Worm (Caenorhabditis elegans) whole organism, L1 larva: ENCODE results near the gene str-14.

ENCODE experiments used
- C04F5.9 ChIP-seq: sonication (generic microtip); optimal IDR thresholded peaks from 2 replicates; lab custom pipeline; 2016; ENCODE audit warnings: missing genetic modification characterization, missing compliant biosample characterization
- C34B4.2 ChIP-seq: sonication (generic microtip); optimal IDR thresholded peaks from 2 replicates; lab custom pipeline; 2017; ENCODE audit warnings: mild to moderate bottlenecking, missing genetic modification characterization, missing compliant biosample characterization
- Y116A8C.19 ChIP-seq: sonication (generic microtip); optimal IDR thresholded peaks from 2 replicates; lab custom pipeline; 2016; ENCODE audit warnings: missing compliant biosample characterization, missing genetic modification characterization, borderline replicate concordance
- alr-1 ChIP-seq: fragments of 200-800 bp; sonication (Bioruptor generic); optimal IDR thresholded peaks from 2 replicates; lab custom pipeline; 2018; ENCODE audit warnings: borderline replicate concordance, mild to moderate bottlenecking, missing genetic modification characterization, missing compliant biosample characterization
- blmp-1 ChIP-seq: fragments of 150-350 bp; optimal IDR thresholded peaks from 2 replicates; lab custom pipeline; 2014; ENCODE audit warnings: missing biosample characterization, missing genetic modification characterization
- ceh-63 ChIP-seq: fragments of 200-800 bp; sonication (Bioruptor generic); optimal IDR thresholded peaks from 2 replicates; lab custom pipeline; 2018; ENCODE audit warnings: mild to moderate bottlenecking, missing genetic modification characterization, missing compliant biosample characterization
- ceh-82 ChIP-seq, 3 experiments: fragments of 150-350 bp in 1 of 3; sonication (generic microtip) in 2 of 3; optimal IDR thresholded peaks; 2 replicates each; lab custom pipeline; 2014 to 2017; ENCODE audit warnings: missing biosample characterization in 3 of 3, missing genetic modification characterization in 3 of 3
- ces-1 ChIP-seq: fragments of 150-350 bp; optimal IDR thresholded peaks from 2 replicates; lab custom pipeline; 2014; ENCODE audit warnings: missing biosample characterization, missing genetic modification reagents, missing genetic modification characterization
- dpl-1 ChIP-seq, 3 experiments: fragments of 150-350 bp in 2 of 3; sonication (generic microtip) in 1 of 3; optimal IDR thresholded peaks; 2 replicates each; lab custom pipeline; 2014 to 2017; ENCODE audit warnings: missing biosample characterization in 3 of 3, missing genetic modification characterization in 3 of 3, missing genetic modification reagents in 3 of 3
- efl-1 ChIP-seq, 4 experiments: fragments of 150-350 bp; optimal IDR thresholded peaks in 3 of 4; peaks in 1 of 4; 1 replicate in 1 of 4; 2 replicates in 3 of 4; lab custom pipeline; 2014; ENCODE audit warnings: missing biosample characterization in 2 of 4, missing genetic modification characterization in 2 of 4, missing genetic modification reagents in 2 of 4
- egl-13 ChIP-seq: sonication (generic microtip); optimal IDR thresholded peaks from 2 replicates; lab custom pipeline; 2016; ENCODE audit warnings: missing genotype, missing genetic modification reagents, missing genetic modification characterization, missing compliant biosample characterization
- elt-2 ChIP-seq: sonication (generic microtip); optimal IDR thresholded peaks from 2 replicates; lab custom pipeline; 2016; ENCODE audit warnings: missing genetic modification characterization, mild to moderate bottlenecking, inconsistent platforms, missing compliant biosample characterization, missing genetic modification reagents
- fkh-10 ChIP-seq: sonication (generic microtip); optimal IDR thresholded peaks from 2 replicates; lab custom pipeline; 2017; ENCODE audit warnings: missing biosample characterization, missing genetic modification reagents, missing genetic modification characterization
- irx-1 ChIP-seq: sonication (generic microtip); optimal IDR thresholded peaks from 2 replicates; lab custom pipeline; 2016; ENCODE audit warnings: missing genetic modification characterization, missing compliant biosample characterization
- lin-13 ChIP-seq: fragments of 150-350 bp; optimal IDR thresholded peaks from 2 replicates; lab custom pipeline; 2014; ENCODE audit warnings: missing biosample characterization, missing genetic modification reagents, missing genetic modification characterization
- mab-9 ChIP-seq: fragments of 200-800 bp; sonication (Bioruptor generic); IDR thresholded peaks from 2 replicates; pipeline ENCODE4 v1.3.6; 2022; ENCODE audit warnings: missing genetic modification reagents, missing genetic modification characterization, missing compliant biosample characterization
- mdl-1 ChIP-seq, 2 experiments: fragments of 150-350 bp; optimal IDR thresholded peaks; 2 replicates each; lab custom pipeline; 2014 to 2017; ENCODE audit warnings: missing biosample characterization in 2 of 2, missing genetic modification characterization in 2 of 2, inconsistent platforms in 1 of 2
- nhr-12 ChIP-seq: sonication (generic microtip); optimal IDR thresholded peaks from 2 replicates; lab custom pipeline; 2017; ENCODE audit warnings: missing biosample characterization, missing genetic modification characterization
- nhr-19 ChIP-seq: fragments of 200-800 bp; sonication (Bioruptor generic); conservative IDR thresholded peaks from 2 replicates; pipeline ENCODE4 v1.3.6; 2022; ENCODE audit warnings: missing genetic modification characterization, missing compliant biosample characterization
- nhr-237 ChIP-seq: fragments of 150-350 bp; optimal IDR thresholded peaks from 2 replicates; lab custom pipeline; 2014; ENCODE audit warnings: missing biosample characterization, missing genetic modification characterization
- nhr-28 ChIP-seq: fragments of 150-350 bp; optimal IDR thresholded peaks from 2 replicates; lab custom pipeline; 2014; ENCODE audit warnings: missing biosample characterization, missing genetic modification characterization
- nhr-47 ChIP-seq: sonication (generic microtip); optimal IDR thresholded peaks from 2 replicates; lab custom pipeline; 2016; ENCODE audit warnings: mild to moderate bottlenecking, missing genetic modification characterization, moderate library complexity, missing compliant biosample characterization
- nhr-77 ChIP-seq: fragments of 150-350 bp; optimal IDR thresholded peaks from 2 replicates; lab custom pipeline; 2014; ENCODE audit warnings: missing biosample characterization, missing genetic modification characterization
- nhr-84 ChIP-seq: sonication (generic microtip); optimal IDR thresholded peaks from 2 replicates; lab custom pipeline; 2017; ENCODE audit warnings: missing biosample characterization, missing genetic modification characterization
- nhr-85 ChIP-seq: sonication (generic microtip); peaks from one replicate; lab custom pipeline; 2016; ENCODE audit warnings: missing genetic modification characterization, inconsistent platforms, missing compliant biosample characterization
- nhr-90 ChIP-seq: sonication (generic microtip); optimal IDR thresholded peaks from 2 replicates; lab custom pipeline; 2016; ENCODE audit warnings: mild to moderate bottlenecking, missing genetic modification characterization, missing compliant biosample characterization; ENCODE audit not compliant: poor library complexity
- pag-3 ChIP-seq: sonication (generic microtip); optimal IDR thresholded peaks from 2 replicates; lab custom pipeline; 2017; ENCODE audit warnings: missing genetic modification characterization, mild to moderate bottlenecking, missing compliant biosample characterization, antibody characterized with exemption, borderline replicate concordance; ENCODE audit not compliant: insufficient read depth
- pax-3 ChIP-seq: fragments of 200-800 bp; sonication (Bioruptor generic); optimal IDR thresholded peaks from 2 replicates; lab custom pipeline; 2018; ENCODE audit warnings: mild to moderate bottlenecking, missing genetic modification characterization, moderate library complexity, missing compliant biosample characterization
- pqm-1 ChIP-seq: sonication (generic microtip); optimal IDR thresholded peaks from 3 replicates; lab custom pipeline; 2017; ENCODE audit warnings: missing biosample characterization, missing genetic modification characterization
- snu-23 ChIP-seq: sonication (generic microtip); optimal IDR thresholded peaks from 2 replicates; lab custom pipeline; 2016; ENCODE audit warnings: missing genetic modification characterization, missing compliant biosample characterization
- sptf-1 ChIP-seq: fragments of 150-350 bp; optimal IDR thresholded peaks from 2 replicates; lab custom pipeline; 2014; ENCODE audit warnings: missing biosample characterization, missing genetic modification characterization
- sup-37 ChIP-seq: fragments of 200-800 bp; sonication (Bioruptor generic); optimal IDR thresholded peaks from 2 replicates; lab custom pipeline; 2018; ENCODE audit warnings: mild to moderate bottlenecking, missing genetic modification characterization, missing compliant biosample characterization
- unc-30 ChIP-seq: sonication (generic microtip); optimal IDR thresholded peaks from 2 replicates; lab custom pipeline; 2017; ENCODE audit warnings: missing biosample characterization, missing genetic modification characterization
- unc-62 ChIP-seq: fragments of 150-350 bp; optimal IDR thresholded peaks from 2 replicates; lab custom pipeline; 2014; ENCODE audit warnings: missing biosample characterization, missing genetic modification reagents, missing genetic modification characterization
- unc-98 ChIP-seq: fragments of 200-800 bp; sonication (Bioruptor generic); IDR thresholded peaks from 2 replicates; pipeline ENCODE4 v1.3.6; 2022; ENCODE audit warnings: missing genetic modification characterization, missing compliant biosample characterization
- vab-15 ChIP-seq: sonication (generic microtip); optimal IDR thresholded peaks from 2 replicates; lab custom pipeline; 2017; ENCODE audit warnings: missing genotype, mild to moderate bottlenecking, missing genetic modification characterization, missing compliant biosample characterization
- zag-1 ChIP-seq: fragments of 150-350 bp; optimal IDR thresholded peaks from 2 replicates; lab custom pipeline; 2014; ENCODE audit warnings: missing biosample characterization, missing genetic modification characterization
- ztf-4 ChIP-seq: fragments of 150-350 bp; optimal IDR thresholded peaks from 2 replicates; lab custom pipeline; 2014; ENCODE audit warnings: missing biosample characterization, missing genetic modification characterization

The str-14 gene

ce11 chrV:16446191-16446590 lies 8.8 kb downstream of the str-14 start:
- TF ChIP-seq ces-1 (GFP tag; lab: Kevin White, UChicago): no peak
- no peak for TF ChIP-seq unc-98 (GFP tag; lab: Robert Waterston, UW)
- no peak for TF ChIP-seq ceh-63
- TF ChIP-seq Y116A8C.19: no peak
- no peak for TF ChIP-seq nhr-84 (tag; lab: Kevin White, UChicago)
- no peak for TF ChIP-seq nhr-47 (tag; lab: Kevin White, UChicago)
- no peak for TF ChIP-seq dpl-1 (GFP tag; optimal IDR thresholded peaks at IDR 0.05; lab: Kevin White, UChicago)
- TF ChIP-seq nhr-90: no peak
- TF ChIP-seq unc-30: no peak
- TF ChIP-seq C34B4.2 (tag; lab: Kevin White, UChicago): no peak
- no peak for TF ChIP-seq efl-1 (optimal IDR thresholded peaks at IDR 0.05; lab: Kevin White, UChicago)
- no peak for TF ChIP-seq efl-1 (GFP tag; optimal IDR thresholded peaks at IDR 0.05 in 1 of 2; lab: Kevin White, UChicago)
- no peak for TF ChIP-seq ztf-4 (tag; lab: Kevin White, UChicago)
- TF ChIP-seq nhr-12: no peak
- no peak for TF ChIP-seq vab-15 (tag; lab: Kevin White, UChicago)

ce11 chrV:16445676-16446075 lies 9.3 kb downstream of the str-14 start, which contains the start of gene T08G3.6:
T08G3.6 (plus strand) TSS chrV:16445976.
- TF ChIP-seq sptf-1: no peak
- no peak for TF ChIP-seq unc-98 (GFP tag; lab: Robert Waterston, UW)
- TF ChIP-seq pag-3 (tag; lab: Kevin White, UChicago): no peak
- no peak for TF ChIP-seq mab-9 (GFP tag; lab: Robert Waterston, UW)
- no peak for TF ChIP-seq sup-37
- no peak for TF ChIP-seq irx-1 (tag; lab: Kevin White, UChicago)
- no peak for TF ChIP-seq nhr-77 (tag; lab: Kevin White, UChicago)
- TF ChIP-seq blmp-1 (tag; lab: Kevin White, UChicago): no peak
- TF ChIP-seq ceh-63: no peak
- no peak for TF ChIP-seq C34B4.2 (tag; lab: Kevin White, UChicago)
- TF ChIP-seq snu-23 (GFP tag; lab: Kevin White, UChicago): no peak
- TF ChIP-seq nhr-19 (GFP tag; lab: Robert Waterston, UW): no peak
- TF ChIP-seq dpl-1 (GFP tag; optimal IDR thresholded peaks at IDR 0.05; lab: Kevin White, UChicago): no peak
- no peak for TF ChIP-seq alr-1 (tag; lab: Kevin White, UChicago)
- TF ChIP-seq unc-62: no peak
- no peak for TF ChIP-seq C04F5.9 (tag; lab: Kevin White, UChicago)

ce11 chrV:16443626-16444025 lies 11.3 kb downstream of the str-14 start, which contains the start of gene srh-141:
srh-141 (plus strand) TSS chrV:16443926.
- TF ChIP-seq pag-3 (tag; lab: Kevin White, UChicago): no peak

ce11 chrV:16437546-16437945 lies 17.4 kb downstream of the str-14 start, which contains the start of gene F26D2.15:
F26D2.15 (plus strand) TSS chrV:16437846.
- TF ChIP-seq ceh-82 (tag; optimal IDR thresholded peaks at IDR 0.05; lab: Kevin White, UChicago): no peak
- no peak for TF ChIP-seq lin-13
- TF ChIP-seq nhr-77 (tag; lab: Kevin White, UChicago): no peak
- TF ChIP-seq elt-2 (tag; lab: Kevin White, UChicago): no peak
- TF ChIP-seq egl-13 (tag; lab: Kevin White, UChicago): no peak
- no peak for TF ChIP-seq nhr-12
- no peak for TF ChIP-seq snu-23 (GFP tag; lab: Kevin White, UChicago)
- no peak for TF ChIP-seq pqm-1 (tag; lab: Kevin White, UChicago)
- TF ChIP-seq, all 84 proteins: peak for 0

ce11 chrV:16435510-16435909 lies 19.5 kb downstream of the str-14 start, which contains the start of the genes F26D2.13 and F26D2.14:
F26D2.13 (minus strand) TSS chrV:16435610.
F26D2.14 (plus strand) TSS chrV:16435855.
- TF ChIP-seq nhr-237 (tag; lab: Kevin White, UChicago) (no peak), nhr-85 (tag; lab: Kevin White, UChicago) (no peak), fkh-10 (GFP tag; lab: Kevin White, UChicago) (no peak), pag-3 (tag; lab: Kevin White, UChicago) (no peak), nhr-19 (GFP tag; lab: Robert Waterston, UW) (no peak), mdl-1 (tag; optimal IDR thresholded peaks at IDR 0.05; lab: Kevin White, UChicago) (no peak), nhr-47 (tag; lab: Kevin White, UChicago) (no peak), nhr-12 (no peak), C34B4.2 (tag; lab: Kevin White, UChicago) (no peak), zag-1 (tag; lab: Kevin White, UChicago) (no peak), pax-3 (tag; lab: Kevin White, UChicago) (no peak), sptf-1 (no peak), nhr-28 (no peak)
